Fruit fly (Drosophila melanogaster) whole organism, prepupa: ENCODE data around the gene KFase.

Source experiments
- Blimp-1 ChIP-seq: fragments of 200-800 bp; sonication (Bioruptor generic); optimal IDR thresholded peaks from 3 replicates; lab custom pipeline; 2017; ENCODE audit warnings: missing biosample characterization, missing genetic modification characterization, mild to moderate bottlenecking, moderate library complexity, missing genetic modification reagents
- Ets21C ChIP-seq: fragments of 200-800 bp; sonication (Bioruptor generic); optimal IDR thresholded peaks from 3 replicates; lab custom pipeline; 2016; ENCODE audit warnings: missing biosample characterization, missing genetic modification characterization
- Smox ChIP-seq: fragments of 200-800 bp; sonication (Bioruptor generic); optimal IDR thresholded peaks from 3 replicates; lab custom pipeline; 2016; ENCODE audit warnings: missing biosample characterization, missing genetic modification characterization

DNA sequence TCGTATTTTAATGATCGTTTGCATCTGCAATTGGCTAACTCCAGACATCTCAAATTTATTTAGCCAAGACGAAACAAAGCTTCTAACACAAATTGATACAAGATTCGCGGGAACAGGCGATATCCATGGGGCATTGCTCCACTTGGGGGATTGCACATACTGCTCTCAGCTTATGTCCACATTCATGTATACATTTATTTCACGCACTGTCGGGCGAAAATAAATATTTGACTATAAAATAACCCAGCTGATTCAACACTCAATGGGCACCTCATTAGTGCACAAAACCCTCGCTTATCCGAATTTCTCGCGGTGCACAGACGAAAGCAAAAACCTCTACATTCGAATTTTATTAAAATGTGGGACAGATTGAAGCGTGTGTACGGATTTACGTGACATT is 27.1 kb downstream of the KFase start:
- TF ChIP-seq Blimp-1 (GFP tag; lab: Kevin White, UChicago) (no peak), Smox (GFP tag; lab: Kevin White, UChicago) (no peak), Ets21C (GFP tag; lab: Kevin White, UChicago) (no peak)
